Worm (Caenorhabditis elegans): ENCODE data around the gene T05D4.5.

ce11 chrIII:13626692-13627091, 46.1 kb downstream of the T05D4.5 start, which contains the start of gene T12D8.5:
- TF ChIP-seq ref-1 (GFP tag; conservative IDR thresholded peaks at IDR 0.05) (no peak), ztf-23 (GFP tag; IDR thresholded peaks at IDR 0.05) (no peak), flt-1 (GFP tag; IDR thresholded peaks at IDR 0.05) (no peak), med-1 (GFP tag; optimal IDR thresholded peaks at IDR 0.05; ENCODE audit: insufficient read depth) (no peak), tab-1 (GFP tag; IDR thresholded peaks at IDR 0.05) (no peak)
